Worm (Caenorhabditis elegans) whole organism, young adult: ENCODE data around the gene ttr-8.

ENCODE experiments used
- B0019.2 ChIP-seq: fragments of 200-800 bp; sonication (Bioruptor generic); conservative IDR thresholded peaks from 2 replicates; pipeline ENCODE4 v1.3.6; 2022; ENCODE audit warnings: missing genetic modification reagents, missing genetic modification characterization, missing compliant biosample characterization
- B0261.1 ChIP-seq: sonication (generic microtip); optimal IDR thresholded peaks from 2 replicates; lab custom pipeline; 2016; ENCODE audit warnings: mild to moderate bottlenecking, missing genetic modification characterization, moderate library complexity, missing compliant biosample characterization
- D2030.7 ChIP-seq: fragments of 200-800 bp; sonication (Bioruptor generic); IDR thresholded peaks from 2 replicates; pipeline ENCODE4 v1.3.6; 2022; ENCODE audit warnings: missing genetic modification reagents, missing genetic modification characterization, missing compliant biosample characterization
- F10E7.11 ChIP-seq: sonication (generic microtip); optimal IDR thresholded peaks from 2 replicates; lab custom pipeline; 2017; ENCODE audit warnings: mild to moderate bottlenecking, missing genetic modification characterization, moderate library complexity, missing compliant biosample characterization
- F22D6.2 ChIP-seq: sonication (generic microtip); optimal IDR thresholded peaks from 2 replicates; lab custom pipeline; 2016; ENCODE audit warnings: mild to moderate bottlenecking, missing genetic modification characterization, missing compliant biosample characterization
- F23B12.7 ChIP-seq: sonication (generic microtip); optimal IDR thresholded peaks from 2 replicates; lab custom pipeline; 2017; ENCODE audit warnings: missing genetic modification characterization, mild to moderate bottlenecking, missing compliant biosample characterization, antibody characterized with exemption, moderate library complexity; ENCODE audit not compliant: insufficient read depth
- F55B11.4 ChIP-seq: sonication (generic microtip); optimal IDR thresholded peaks from 2 replicates; lab custom pipeline; 2016; ENCODE audit warnings: missing compliant biosample characterization, missing genetic modification characterization, borderline replicate concordance; ENCODE audit not compliant: insufficient read depth
- T07F8.4 ChIP-seq: sonication (generic microtip); optimal IDR thresholded peaks from 2 replicates; lab custom pipeline; 2016; ENCODE audit warnings: mild to moderate bottlenecking, missing genetic modification characterization, moderate library complexity, missing compliant biosample characterization
- T26A5.8 ChIP-seq: sonication (generic microtip); optimal IDR thresholded peaks from 2 replicates; lab custom pipeline; 2016; ENCODE audit warnings: missing genetic modification characterization, missing compliant biosample characterization
- Y53F4B.3 ChIP-seq: fragments of 200-800 bp; sonication (Bioruptor generic); IDR thresholded peaks from 2 replicates; pipeline ENCODE4 v1.3.6; 2022; ENCODE audit warnings: missing genetic modification reagents, missing genetic modification characterization, missing compliant biosample characterization
- Y53G8AR.9 ChIP-seq: fragments of 200-800 bp; sonication (Bioruptor generic); conservative IDR thresholded peaks from 2 replicates; pipeline ENCODE4 v1.3.6; 2022; ENCODE audit warnings: missing genetic modification reagents, missing genetic modification characterization, missing compliant biosample characterization
- Y95B8A.8 ChIP-seq: fragments of 200-800 bp; sonication (Bioruptor generic); IDR thresholded peaks from 2 replicates; pipeline ENCODE4 v1.3.6; 2022; ENCODE audit warnings: missing genetic modification reagents, missing genetic modification characterization, missing compliant biosample characterization
- ZK185.1 ChIP-seq: sonication (generic microtip); optimal IDR thresholded peaks from 2 replicates; lab custom pipeline; 2016; ENCODE audit warnings: mild to moderate bottlenecking, missing genetic modification characterization, missing compliant biosample characterization; ENCODE audit not compliant: poor library complexity, severe bottlenecking
- aptf-2 ChIP-seq: fragments of 200-800 bp; sonication (Bioruptor generic); conservative IDR thresholded peaks from 2 replicates; pipeline ENCODE4 v1.3.6; 2022; ENCODE audit warnings: missing genetic modification reagents, missing genetic modification characterization, missing compliant biosample characterization
- atf-7 ChIP-seq: sonication (generic microtip); optimal IDR thresholded peaks from 2 replicates; lab custom pipeline; 2017; ENCODE audit warnings: mild to moderate bottlenecking, missing genetic modification characterization, missing compliant biosample characterization
- attf-3 ChIP-seq: fragments of 200-800 bp; sonication (Bioruptor generic); conservative IDR thresholded peaks from 2 replicates; pipeline ENCODE4 v1.3.6; 2022; ENCODE audit warnings: missing genetic modification reagents, missing genetic modification characterization, missing compliant biosample characterization
- attf-6 ChIP-seq: fragments of 200-800 bp; sonication (Bioruptor generic); IDR thresholded peaks from 2 replicates; pipeline ENCODE4 v1.3.6; 2022; ENCODE audit warnings: missing genetic modification reagents, missing genetic modification characterization, missing compliant biosample characterization
- bed-1 ChIP-seq: fragments of 200-800 bp; sonication (Bioruptor generic); IDR thresholded peaks from 2 replicates; pipeline ENCODE4 v1.3.6; 2022; ENCODE audit warnings: missing genetic modification reagents, missing genetic modification characterization, missing compliant biosample characterization
- cebp-2 ChIP-seq: fragments of 200-800 bp; sonication (Bioruptor generic); IDR thresholded peaks from 2 replicates; pipeline ENCODE4 v1.3.6; 2022; ENCODE audit warnings: missing genetic modification characterization, missing compliant biosample characterization
- ceh-79 ChIP-seq: sonication (generic microtip); optimal IDR thresholded peaks from 2 replicates; lab custom pipeline; 2017; ENCODE audit warnings: mild to moderate bottlenecking, missing genetic modification characterization, missing compliant biosample characterization
- die-1 ChIP-seq: sonication (generic microtip); optimal IDR thresholded peaks from 2 replicates; lab custom pipeline; 2016; ENCODE audit warnings: missing genotype, mild to moderate bottlenecking, missing genetic modification characterization, missing compliant biosample characterization
- dox-1 ChIP-seq: fragments of 200-800 bp; sonication (Bioruptor generic); IDR thresholded peaks from 2 replicates; pipeline ENCODE4 v1.3.6; 2022; ENCODE audit warnings: missing genetic modification reagents, missing genetic modification characterization, missing compliant biosample characterization
- dpl-1 ChIP-seq: fragments of 150-350 bp; optimal IDR thresholded peaks from 2 replicates; lab custom pipeline; 2014; ENCODE audit warnings: missing biosample characterization, missing genetic modification reagents, missing genetic modification characterization
- fkh-3 ChIP-seq: sonication (generic microtip); optimal IDR thresholded peaks from 2 replicates; lab custom pipeline; 2016; ENCODE audit warnings: mild to moderate bottlenecking, missing genetic modification characterization, missing compliant biosample characterization
- gei-17 ChIP-seq: fragments of 200-800 bp; sonication (Bioruptor generic); optimal IDR thresholded peaks from 2 replicates; lab custom pipeline; 2018; ENCODE audit warnings: mild to moderate bottlenecking, missing genetic modification characterization, missing compliant biosample characterization
- hmg-1.2 ChIP-seq: fragments of 200-800 bp; sonication (Bioruptor generic); IDR thresholded peaks from 2 replicates; pipeline ENCODE4 v1.3.6; 2022; ENCODE audit warnings: missing genetic modification reagents, missing genetic modification characterization, missing compliant biosample characterization
- hmg-20 ChIP-seq: fragments of 200-800 bp; sonication (Bioruptor generic); IDR thresholded peaks from 2 replicates; pipeline ENCODE4 v1.3.6; 2022; ENCODE audit warnings: missing genetic modification reagents, missing genetic modification characterization, missing compliant biosample characterization
- hsf-1 ChIP-seq: fragments of 200-800 bp; sonication (Bioruptor generic); IDR thresholded peaks from 2 replicates; pipeline ENCODE4 v1.3.6; 2022; ENCODE audit warnings: missing genetic modification reagents, missing genetic modification characterization, missing compliant biosample characterization
- lag-1 ChIP-seq: fragments of 200-800 bp; sonication (Bioruptor generic); IDR thresholded peaks from 2 replicates; pipeline ENCODE4 v1.3.6; 2022; ENCODE audit warnings: missing genetic modification reagents, missing genetic modification characterization, missing compliant biosample characterization
- lin-35 ChIP-seq, 3 experiments: fragments of 150-350 bp in 2 of 3; sonication (generic microtip) in 1 of 3; optimal IDR thresholded peaks; 2 replicates each; lab custom pipeline; 2014 to 2018; ENCODE audit warnings: missing biosample characterization in 3 of 3, missing genetic modification characterization in 3 of 3, missing genetic modification reagents in 3 of 3
- lir-1 ChIP-seq: fragments of 200-800 bp; sonication (Bioruptor generic); conservative IDR thresholded peaks from 2 replicates; pipeline ENCODE4 v1.3.6; 2022; ENCODE audit warnings: missing genetic modification reagents, missing genetic modification characterization, missing compliant biosample characterization
- lsy-27 ChIP-seq: sonication (generic microtip); optimal IDR thresholded peaks from 2 replicates; lab custom pipeline; 2017; ENCODE audit warnings: missing genetic modification characterization, mild to moderate bottlenecking, missing compliant biosample characterization, antibody characterized with exemption, missing genotype, borderline replicate concordance; ENCODE audit not compliant: insufficient read depth
- madf-3 ChIP-seq: fragments of 200-800 bp; sonication (Bioruptor generic); IDR thresholded peaks from 2 replicates; pipeline ENCODE4 v1.3.6; 2022; ENCODE audit warnings: missing genetic modification reagents, missing genetic modification characterization, missing compliant biosample characterization
- mxl-1 ChIP-seq: sonication (generic microtip); optimal IDR thresholded peaks from 2 replicates; lab custom pipeline; 2016; ENCODE audit warnings: missing genetic modification characterization, missing compliant biosample characterization
- nfya-2 ChIP-seq: fragments of 200-800 bp; sonication (Bioruptor generic); IDR thresholded peaks from 2 replicates; pipeline ENCODE4 v1.3.6; 2022; ENCODE audit warnings: missing genetic modification reagents, missing genetic modification characterization, missing compliant biosample characterization
- nfyb-1 ChIP-seq: fragments of 200-800 bp; sonication (Bioruptor generic); IDR thresholded peaks from 2 replicates; pipeline ENCODE4 v1.3.6; 2022; ENCODE audit warnings: missing genetic modification reagents, missing genetic modification characterization, missing compliant biosample characterization
- nhr-27 ChIP-seq: fragments of 200-800 bp; sonication (Bioruptor generic); optimal IDR thresholded peaks from 2 replicates; lab custom pipeline; 2018; ENCODE audit warnings: mild to moderate bottlenecking, missing genetic modification characterization, moderate library complexity, missing compliant biosample characterization
- nhr-80 ChIP-seq: sonication (generic microtip); optimal IDR thresholded peaks from 2 replicates; lab custom pipeline; 2016; ENCODE audit warnings: missing genetic modification characterization, missing compliant biosample characterization
- rec-8 ChIP-seq, 2 experiments: sonication (generic microtip); optimal IDR thresholded peaks; 2 replicates each; lab custom pipeline; 2016; ENCODE audit warnings: mild to moderate bottlenecking in 2 of 2, missing genetic modification characterization in 2 of 2, missing genetic modification reagents in 2 of 2, missing genotype in 2 of 2, missing biosample characterization in 1 of 2, missing compliant biosample characterization in 1 of 2, moderate library complexity in 1 of 2
- rpc-1 ChIP-seq, 2 experiments: fragments of 150-350 bp in 1 of 2; sonication (generic microtip) in 1 of 2; optimal IDR thresholded peaks; 2 replicates each; lab custom pipeline; 2014 to 2018; ENCODE audit warnings: missing biosample characterization in 1 of 2, missing genetic modification characterization in 1 of 2, missing genetic modification reagents in 1 of 2, missing genotype in 1 of 2
- sdz-38 ChIP-seq: sonication (generic microtip); optimal IDR thresholded peaks from 2 replicates; lab custom pipeline; 2016; ENCODE audit warnings: missing genotype, missing genetic modification characterization, missing compliant biosample characterization
- snpc-1.1 ChIP-seq: sonication (generic microtip); optimal IDR thresholded peaks from 2 replicates; lab custom pipeline; 2017; ENCODE audit warnings: missing genetic modification characterization, mild to moderate bottlenecking, missing compliant biosample characterization, antibody characterized with exemption, moderate library complexity, missing genotype, missing genetic modification reagents; ENCODE audit not compliant: insufficient read depth
- snpc-1.3 ChIP-seq: sonication (generic microtip); optimal IDR thresholded peaks from 2 replicates; lab custom pipeline; 2017; ENCODE audit warnings: missing genetic modification characterization, mild to moderate bottlenecking, missing compliant biosample characterization, antibody characterized with exemption, moderate library complexity, missing genotype, missing genetic modification reagents; ENCODE audit not compliant: insufficient read depth
- somi-1 ChIP-seq: fragments of 200-800 bp; sonication (Bioruptor generic); optimal IDR thresholded peaks from 2 replicates; lab custom pipeline; 2018; ENCODE audit warnings: mild to moderate bottlenecking, missing genetic modification characterization, missing compliant biosample characterization
- ztf-25 ChIP-seq: fragments of 200-800 bp; sonication (Bioruptor generic); IDR thresholded peaks from 2 replicates; pipeline ENCODE4 v1.3.6; 2022; ENCODE audit warnings: missing genetic modification reagents, missing genetic modification characterization, missing compliant biosample characterization
- ztf-26 ChIP-seq: sonication (generic microtip); optimal IDR thresholded peaks from 2 replicates; lab custom pipeline; 2017; ENCODE audit warnings: missing genetic modification characterization, missing compliant biosample characterization

The ttr-8 gene

ce11 chrIII:7520672-7521071 is 44.5 kb downstream of the ttr-8 start, which contains the start of the genes cux-7 and C07H6.2 (continued):
- TF ChIP-seq Y53F4B.3 (no peak), hmg-1.2 (GFP tag; lab: Robert Waterston, UW) (peak; percentile 37; the same call in 1 of the 2 replicates), Y53G8AR.9 (GFP tag; lab: Robert Waterston, UW) (peak; percentile 80), attf-6 (GFP tag; lab: Robert Waterston, UW) (peak; percentile 26; the same call in 1 of the 2 replicates), lsy-27 (tag; lab: Kevin White, UChicago) (no peak), nfyb-1 (peak; percentile 93), die-1 (tag; lab: Kevin White, UChicago) (no peak), lin-35 (GFP tag; optimal IDR thresholded peaks at IDR 0.05; lab: Kevin White, UChicago) (peak in 2 of 3 experiments; percentile 10 to 91), gei-17 (no peak), dpl-1 (GFP tag; lab: Kevin White, UChicago) (peak; percentile 62), F55B11.4 (tag; lab: Kevin White, UChicago) (no peak), fkh-3 (tag; lab: Kevin White, UChicago) (no peak), sdz-38 (tag; lab: Kevin White, UChicago) (peak; percentile 24), ztf-25 (0 out of 2 replicates have a peak, but pooled peaks have one; percentile 22), F22D6.2 (peak; percentile 87), lir-1 (peak; percentile 92), dox-1 (GFP tag; lab: Robert Waterston, UW) (peak; percentile 86), F10E7.11 (tag; lab: Kevin White, UChicago) (peak; percentile 80), bed-1 (no peak), B0019.2 (GFP tag; lab: Robert Waterston, UW) (peak; percentile 54; the same call in 1 of the 2 replicates), hmg-20 (peak; percentile 80; the same call in 1 of the 2 replicates), lag-1 (GFP tag; lab: Robert Waterston, UW) (peak; percentile 82; the same call in 1 of the 2 replicates), aptf-2 (peak; percentile 85), T26A5.8 (tag; lab: Kevin White, UChicago) (no peak), mxl-1 (no peak), ceh-79 (tag; lab: Kevin White, UChicago) (peak; percentile 84), D2030.7 (GFP tag; lab: Robert Waterston, UW) (peak; percentile 75), ZK185.1 (tag; lab: Kevin White, UChicago) (peak; percentile 98), hsf-1 (GFP tag; lab: Robert Waterston, UW) (peak; percentile 45; the same call in 1 of the 2 replicates), ztf-26 (peak; percentile 67), nfya-2 (GFP tag; lab: Robert Waterston, UW) (peak; percentile 49; the same call in 1 of the 2 replicates), snpc-1.1 (tag; lab: Kevin White, UChicago) (peak; percentile 33), rpc-1 (optimal IDR thresholded peaks at IDR 0.05; lab: Kevin White, UChicago) (no peak), rpc-1 (tag; optimal IDR thresholded peaks at IDR 0.05; lab: Kevin White, UChicago) (no peak), rec-8 (tag; optimal IDR thresholded peaks at IDR 0.05; lab: Kevin White, UChicago) (peak; percentile 87 to 96), F23B12.7 (tag; lab: Kevin White, UChicago) (no peak), nhr-27 (tag; lab: Kevin White, UChicago) (peak; percentile 79), somi-1 (GFP tag; lab: Kevin White, UChicago) (peak; percentile 74), nhr-80 (tag; lab: Kevin White, UChicago) (peak; percentile 28), madf-3 (GFP tag; lab: Robert Waterston, UW) (peak; percentile 86; the same call in 1 of the 2 replicates), Y95B8A.8 (GFP tag; lab: Robert Waterston, UW) (peak; percentile 76; the same call in 1 of the 2 replicates), T07F8.4 (peak; percentile 41), cebp-2 (GFP tag; lab: Robert Waterston, UW) (no peak), atf-7 (tag; lab: Kevin White, UChicago) (peak; percentile 74), attf-3 (GFP tag; lab: Robert Waterston, UW) (peak; percentile 77), snpc-1.3 (tag; lab: Kevin White, UChicago) (peak; percentile 50), B0261.1 (tag; lab: Kevin White, UChicago) (peak; percentile 36)
